Worm (Caenorhabditis elegans) whole organism, L4 larva: ENCODE measurements around the gene ift-74.

ENCODE experiments used
- F37D6.2 ChIP-seq: sonication (generic microtip); optimal IDR thresholded peaks from 2 replicates; lab custom pipeline; 2016; ENCODE audit warnings: mild to moderate bottlenecking, missing genetic modification characterization, missing compliant biosample characterization
- Y48G9A.11 ChIP-seq: fragments of 200-800 bp; sonication (Bioruptor generic); IDR thresholded peaks from 2 replicates; pipeline ENCODE4 v1.3.6; 2022; ENCODE audit warnings: missing genetic modification reagents, missing genetic modification characterization, missing compliant biosample characterization
- ZK337.2 ChIP-seq: fragments of 200-800 bp; sonication (Bioruptor generic); IDR thresholded peaks from 2 replicates; pipeline ENCODE4 v1.3.6; 2022; ENCODE audit warnings: missing genetic modification reagents, missing genetic modification characterization, missing compliant biosample characterization
- ama-1 ChIP-seq: fragments of 150-350 bp; optimal IDR thresholded peaks from 2 replicates; lab custom pipeline; 2014; ENCODE audit warnings: inconsistent platforms, mixed read lengths
- attf-4 ChIP-seq: sonication (generic microtip); optimal IDR thresholded peaks from 3 replicates; lab custom pipeline; 2017; ENCODE audit warnings: missing biosample characterization, missing genetic modification characterization
- ceh-20 ChIP-seq: fragments of 200-800 bp; sonication (Bioruptor generic); IDR thresholded peaks from 2 replicates; pipeline ENCODE4 v1.3.6; 2022; ENCODE audit warnings: missing genetic modification reagents, missing genetic modification characterization, missing compliant biosample characterization
- ctbp-1 ChIP-seq: fragments of 200-800 bp; sonication (Bioruptor generic); IDR thresholded peaks from 2 replicates; pipeline ENCODE4 v1.3.6; 2022; ENCODE audit warnings: missing genetic modification reagents, missing genetic modification characterization, missing compliant biosample characterization
- daf-12 ChIP-seq: fragments of 150-350 bp; optimal IDR thresholded peaks from 2 replicates; lab custom pipeline; 2014; ENCODE audit warnings: missing biosample characterization, missing genetic modification reagents, missing genetic modification characterization
- daf-16 ChIP-seq, 3 experiments: sonication (generic microtip); optimal IDR thresholded peaks; 2 replicates each; lab custom pipeline; 2016 to 2017; ENCODE audit warnings: missing genetic modification characterization in 3 of 3, missing genetic modification reagents in 3 of 3, mild to moderate bottlenecking in 2 of 3, missing compliant biosample characterization in 2 of 3, missing biosample characterization in 1 of 3, moderate library complexity in 1 of 3
- daf-8 ChIP-seq: fragments of 200-800 bp; sonication (Bioruptor generic); IDR thresholded peaks from 2 replicates; pipeline ENCODE4 v1.3.6; 2022; ENCODE audit warnings: missing genetic modification characterization, missing compliant biosample characterization
- dmd-6 ChIP-seq: fragments of 200-800 bp; sonication (Bioruptor generic); IDR thresholded peaks from 2 replicates; pipeline ENCODE4 v1.3.6; 2022; ENCODE audit warnings: missing genetic modification reagents, missing genetic modification characterization, missing compliant biosample characterization
- dpl-1 ChIP-seq: fragments of 150-350 bp; optimal IDR thresholded peaks from 2 replicates; lab custom pipeline; 2014; ENCODE audit warnings: missing biosample characterization, missing genetic modification reagents, missing genetic modification characterization
- duxl-1 ChIP-seq: sonication (generic microtip); optimal IDR thresholded peaks from 2 replicates; lab custom pipeline; 2016; ENCODE audit warnings: mild to moderate bottlenecking, missing genetic modification characterization, moderate library complexity, missing compliant biosample characterization; ENCODE audit not compliant: poor library complexity
- egl-43 ChIP-seq: fragments of 200-800 bp; sonication (Bioruptor generic); IDR thresholded peaks from 2 replicates; pipeline ENCODE4 v1.3.6; 2022; ENCODE audit warnings: missing genetic modification reagents, missing genetic modification characterization, missing compliant biosample characterization
- fkh-10 ChIP-seq: fragments of 150-350 bp; optimal IDR thresholded peaks from 2 replicates; lab custom pipeline; 2014; ENCODE audit warnings: missing biosample characterization, missing genetic modification reagents, missing genetic modification characterization
- hif-1 ChIP-seq, 2 experiments: sonication (generic microtip); optimal IDR thresholded peaks; 2 replicates each; lab custom pipeline; 2016 to 2017; ENCODE audit warnings: missing compliant biosample characterization in 2 of 2, missing genetic modification characterization in 2 of 2, missing genetic modification reagents in 2 of 2, missing genotype in 2 of 2, mild to moderate bottlenecking in 1 of 2
- hlh-11 ChIP-seq: fragments of 200-800 bp; sonication (Bioruptor generic); optimal IDR thresholded peaks from 2 replicates; lab custom pipeline; 2018; ENCODE audit warnings: mild to moderate bottlenecking, missing genetic modification characterization, missing compliant biosample characterization
- hmg-1.1 ChIP-seq: fragments of 200-800 bp; sonication (Bioruptor generic); IDR thresholded peaks from 2 replicates; pipeline ENCODE4 v1.3.6; 2022; ENCODE audit warnings: missing genetic modification reagents, missing genetic modification characterization, missing compliant biosample characterization
- lin-29 ChIP-seq: fragments of 200-800 bp; sonication (Bioruptor generic); IDR thresholded peaks from 2 replicates; pipeline ENCODE4 v1.3.6; 2022; ENCODE audit warnings: missing genetic modification reagents, missing genetic modification characterization, missing compliant biosample characterization
- lin-39 ChIP-seq: fragments of 150-350 bp; optimal IDR thresholded peaks from 2 replicates; lab custom pipeline; 2014; ENCODE audit warnings: missing biosample characterization, missing genetic modification reagents, missing genetic modification characterization
- lir-3 ChIP-seq: sonication (generic microtip); optimal IDR thresholded peaks from 2 replicates; lab custom pipeline; 2016; ENCODE audit warnings: mild to moderate bottlenecking, missing genetic modification characterization, missing compliant biosample characterization
- lsy-2 ChIP-seq, 2 experiments: fragments of 150-350 bp in 1 of 2; sonication (generic microtip) in 1 of 2; optimal IDR thresholded peaks; 2 replicates each; lab custom pipeline; 2014 to 2017; ENCODE audit warnings: missing biosample characterization in 2 of 2, missing genetic modification characterization in 2 of 2
- mep-1 ChIP-seq: fragments of 150-350 bp; sonication (generic microtip); optimal IDR thresholded peaks from 3 replicates; lab custom pipeline; 2014; ENCODE audit warnings: missing biosample characterization, missing genetic modification characterization
- mxl-2 ChIP-seq: fragments of 200-800 bp; sonication (Bioruptor generic); conservative IDR thresholded peaks from 2 replicates; pipeline ENCODE4 v1.3.6; 2022; ENCODE audit warnings: missing genetic modification reagents, missing genetic modification characterization, missing compliant biosample characterization
- mxl-3 ChIP-seq: fragments of 200-800 bp; sonication (Bioruptor generic); optimal IDR thresholded peaks from 2 replicates; lab custom pipeline; 2018; ENCODE audit warnings: mild to moderate bottlenecking, missing genetic modification characterization, missing compliant biosample characterization
- nhr-102 ChIP-seq: sonication (generic microtip); optimal IDR thresholded peaks from 2 replicates; lab custom pipeline; 2016; ENCODE audit warnings: mild to moderate bottlenecking, missing genetic modification characterization, moderate library complexity, missing compliant biosample characterization
- nhr-11 ChIP-seq: fragments of 150-350 bp; optimal IDR thresholded peaks from 2 replicates; lab custom pipeline; 2014; ENCODE audit warnings: missing biosample characterization, missing genetic modification characterization
- nhr-77 ChIP-seq: fragments of 150-350 bp; optimal IDR thresholded peaks from 2 replicates; lab custom pipeline; 2014; ENCODE audit warnings: missing biosample characterization, missing genetic modification characterization
- pha-4 ChIP-seq, 2 experiments: fragments of 150-350 bp in 1 of 2; fragments of 200-800 bp in 1 of 2; sonication (Bioruptor generic) in 1 of 2; IDR thresholded peaks in 1 of 2; optimal IDR thresholded peaks in 1 of 2; 2 replicates each; pipeline versions ENCODE4 v1.3.6 to Lab custom; 2014 to 2022; ENCODE audit warnings: missing genetic modification characterization in 2 of 2, missing genetic modification reagents in 2 of 2, missing biosample characterization in 1 of 2, missing compliant biosample characterization in 1 of 2
- rbr-2 ChIP-seq: sonication (generic microtip); optimal IDR thresholded peaks from 2 replicates; lab custom pipeline; 2016; ENCODE audit warnings: missing genotype, missing genetic modification characterization, missing compliant biosample characterization
- saeg-2 ChIP-seq: fragments of 200-800 bp; sonication (Bioruptor generic); IDR thresholded peaks from 2 replicates; pipeline ENCODE4 v1.3.6; 2022; ENCODE audit warnings: missing genetic modification reagents, missing genetic modification characterization, missing compliant biosample characterization
- skn-1 ChIP-seq: fragments of 150-350 bp; optimal IDR thresholded peaks from 2 replicates; lab custom pipeline; 2014; ENCODE audit warnings: missing biosample characterization, missing genetic modification characterization
- tag-97 ChIP-seq: fragments of 200-800 bp; sonication (Bioruptor generic); IDR thresholded peaks from 2 replicates; pipeline ENCODE4 v1.3.6; 2022; ENCODE audit warnings: missing genetic modification characterization, missing compliant biosample characterization
- tra-1 ChIP-seq: fragments of 200-800 bp; sonication (Bioruptor generic); IDR thresholded peaks from 2 replicates; pipeline ENCODE4 v1.3.6; 2022; ENCODE audit warnings: missing genetic modification reagents, missing genetic modification characterization, missing compliant biosample characterization
- unc-39 ChIP-seq: sonication (generic microtip); optimal IDR thresholded peaks from 2 replicates; lab custom pipeline; 2017; ENCODE audit warnings: missing biosample characterization, missing genetic modification characterization
- unc-62 ChIP-seq, 3 experiments: fragments of 150-350 bp in 1 of 3; sonication (generic microtip); optimal IDR thresholded peaks in 2 of 3; peaks in 1 of 3; 1 replicate in 1 of 3; 2 replicates in 2 of 3; lab custom pipeline; 2014 to 2017; ENCODE audit warnings: missing biosample characterization in 3 of 3, missing genetic modification characterization in 3 of 3, missing genetic modification reagents in 3 of 3, missing genotype in 1 of 3
- vab-7 ChIP-seq: fragments of 200-800 bp; sonication (Bioruptor generic); IDR thresholded peaks from 2 replicates; pipeline ENCODE4 v1.3.6; 2022; ENCODE audit warnings: missing genetic modification reagents, missing genetic modification characterization, missing compliant biosample characterization
- ztf-7 ChIP-seq: fragments of 150-350 bp; optimal IDR thresholded peaks from 2 replicates; lab custom pipeline; 2014; ENCODE audit warnings: missing biosample characterization, missing genetic modification characterization

Gene ift-74

ce11 chrII:6706552-6707091 lies 26.8 kb downstream of the ift-74 start:
- TF ChIP-seq fkh-10 (GFP tag; lab: Kevin White, UChicago) (peak; percentile 39), F37D6.2 (tag; lab: Kevin White, UChicago) (no peak), Y48G9A.11 (GFP tag; lab: Robert Waterston, UW) (no peak), unc-62 (GFP tag; optimal IDR thresholded peaks at IDR 0.05 in 1 of 2; lab: Kevin White, UChicago) (peak in 1 of 2 experiments; percentile 67), unc-62 (tag; optimal IDR thresholded peaks at IDR 0.05; lab: Kevin White, UChicago) (no peak), vab-7 (GFP tag; lab: Robert Waterston, UW) (no peak), ctbp-1 (GFP tag; lab: Robert Waterston, UW) (0 out of 2 replicates have a peak, but pooled peaks have one; percentile 16)
- TF ChIP-seq, all 104 proteins: peak for 3

- TF ChIP-seq unc-39 (tag; lab: Kevin White, UChicago) (no peak), mep-1 (tag; lab: Kevin White, UChicago) (peak; percentile 20), hlh-11 (tag; lab: Kevin White, UChicago) (peak; percentile 29), lsy-2 (tag; optimal IDR thresholded peaks at IDR 0.05; lab: Kevin White, UChicago) (peak in 1 of 2 experiments; percentile 51), ZK337.2 (GFP tag; lab: Robert Waterston, UW) (no peak), skn-1 (tag; lab: Kevin White, UChicago) (no peak), ceh-20 (GFP tag; lab: Robert Waterston, UW) (peak; percentile 66; the same call in 1 of the 2 replicates), rbr-2 (tag; lab: Kevin White, UChicago) (peak; percentile 7), ztf-7 (tag; lab: Kevin White, UChicago) (no peak), egl-43 (GFP tag; lab: Robert Waterston, UW) (0 out of 2 replicates have a peak, but pooled peaks have one; percentile 35), daf-16 (GFP tag; optimal IDR thresholded peaks at IDR 0.05; lab: Kevin White, UChicago) (peak in 1 of 2 experiments; percentile 58), daf-16 (tag; optimal IDR thresholded peaks at IDR 0.05; lab: Kevin White, UChicago) (no peak), nhr-77 (tag; lab: Kevin White, UChicago) (no peak), dmd-6 (GFP tag; lab: Robert Waterston, UW) (0 out of 2 replicates have a peak, but pooled peaks have one; percentile 18), ctbp-1 (GFP tag; lab: Robert Waterston, UW) (0 out of 2 replicates have a peak, but pooled peaks have one; percentile 45), hif-1 (tag; optimal IDR thresholded peaks at IDR 0.05; lab: Kevin White, UChicago) (peak in 1 of 2 experiments; percentile 28)
These were observed 27.9 kb downstream of the ift-74 start for ce11 chrII:6707496-6708260.

ce11 chrII:6708980-6709379 lies 29.2 kb downstream of the ift-74 start:
- TF ChIP-seq pha-4 (GFP tag; IDR thresholded peaks at IDR 0.05; lab: Robert Waterston, UW) (no peak), pha-4 (tag; optimal IDR thresholded peaks at IDR 0.05; lab: Kevin White, UChicago) (no peak), attf-4 (tag; lab: Kevin White, UChicago) (no peak), lin-39 (no peak), ctbp-1 (GFP tag; lab: Robert Waterston, UW) (peak; percentile 62), lsy-2 (tag; optimal IDR thresholded peaks at IDR 0.05; lab: Kevin White, UChicago) (peak in 1 of 2 experiments; percentile 53), nhr-11 (tag; lab: Kevin White, UChicago) (peak; percentile 47), ama-1 (lab: Kevin White, UChicago) (no peak), rbr-2 (tag; lab: Kevin White, UChicago) (peak; percentile 25), ZK337.2 (GFP tag; lab: Robert Waterston, UW) (0 out of 2 replicates have a peak, but pooled peaks have one; percentile 12), daf-8 (GFP tag; lab: Robert Waterston, UW) (no peak), nhr-102 (tag; lab: Kevin White, UChicago) (no peak), hmg-1.1 (GFP tag; lab: Robert Waterston, UW) (peak; percentile 54), mxl-3 (GFP tag; lab: Kevin White, UChicago) (no peak), hif-1 (tag; optimal IDR thresholded peaks at IDR 0.05; lab: Kevin White, UChicago) (no peak), mxl-2 (GFP tag; lab: Robert Waterston, UW) (no peak), lin-29 (GFP tag; lab: Robert Waterston, UW) (no peak), daf-12 (tag; lab: Kevin White, UChicago) (no peak), unc-62 (GFP tag; optimal IDR thresholded peaks at IDR 0.05 in 1 of 2; lab: Kevin White, UChicago) (peak in 1 of 2 experiments; percentile 97), unc-62 (tag; optimal IDR thresholded peaks at IDR 0.05; lab: Kevin White, UChicago) (no peak), tra-1 (peak; percentile 35; the same call in 1 of the 2 replicates), lir-3 (tag; lab: Kevin White, UChicago) (no peak), tag-97 (no peak), mep-1 (tag; lab: Kevin White, UChicago) (peak; percentile 77), duxl-1 (tag; lab: Kevin White, UChicago) (no peak), vab-7 (GFP tag; lab: Robert Waterston, UW) (no peak), dpl-1 (GFP tag; lab: Kevin White, UChicago) (no peak), ceh-20 (GFP tag; lab: Robert Waterston, UW) (peak; percentile 59; the same call in 1 of the 2 replicates), saeg-2 (GFP tag; lab: Robert Waterston, UW) (no peak)
